Fruit fly (Drosophila melanogaster) whole organism, prepupa: Measurements from ENCODE around the gene CG12012.
A peak's percentile ranks its signal among the peaks of the same experiment; 100 is the strongest.

Experiments
- Blimp-1 ChIP-seq: fragments of 200-800 bp; sonication (Bioruptor generic); optimal IDR thresholded peaks from 3 replicates; lab custom pipeline; 2017; ENCODE audit warnings: missing biosample characterization, missing genetic modification characterization, mild to moderate bottlenecking, moderate library complexity, missing genetic modification reagents
- CG10631 ChIP-seq: fragments of 200-800 bp; sonication (Bioruptor generic); optimal IDR thresholded peaks from 2 replicates; lab custom pipeline; 2016; ENCODE audit warnings: missing biosample characterization, missing genetic modification characterization
- CG10669 ChIP-seq: fragments of 200-800 bp; sonication (Bioruptor generic); optimal IDR thresholded peaks from 3 replicates; lab custom pipeline; 2018; ENCODE audit warnings: missing biosample characterization, mild to moderate bottlenecking, missing genetic modification characterization, moderate library complexity
- CG11294 ChIP-seq: fragments of 200-800 bp; sonication (Bioruptor generic); IDR thresholded peaks from 2 replicates; pipeline ENCODE4 v1.3.6; 2022; ENCODE audit warnings: missing biosample characterization, missing genetic modification characterization
- CG11762 ChIP-seq: fragments of 200-800 bp; sonication (Bioruptor generic); optimal IDR thresholded peaks from 3 replicates; lab custom pipeline; 2016; ENCODE audit warnings: missing biosample characterization, missing genetic modification characterization; ENCODE audit not compliant: insufficient read depth
- CG11902 ChIP-seq: fragments of 200-800 bp; sonication (Bioruptor generic); optimal IDR thresholded peaks from 3 replicates; lab custom pipeline; 2016; ENCODE audit warnings: missing biosample characterization, missing genetic modification characterization
- CG15336 ChIP-seq: fragments of 200-800 bp; sonication (Bioruptor generic); IDR thresholded peaks from 2 replicates; pipeline ENCODE4 v1.3.6; 2022; ENCODE audit warnings: missing biosample characterization, missing genetic modification characterization
- CG1621 ChIP-seq: fragments of 200-800 bp; sonication (Bioruptor generic); optimal IDR thresholded peaks from 3 replicates; lab custom pipeline; 2018; ENCODE audit warnings: missing biosample characterization, mild to moderate bottlenecking, missing genetic modification characterization
- CG16779 ChIP-seq: fragments of 200-800 bp; sonication (Bioruptor generic); optimal IDR thresholded peaks from 3 replicates; lab custom pipeline; 2017; ENCODE audit warnings: missing biosample characterization, mild to moderate bottlenecking, missing genetic modification characterization
- CG3032 ChIP-seq: fragments of 200-800 bp; optimal IDR thresholded peaks from 2 replicates; lab custom pipeline; 2019; ENCODE audit warnings: missing biosample characterization, mild to moderate bottlenecking, missing genetic modification characterization, moderate library complexity
- CG31627 ChIP-seq: fragments of 200-800 bp; sonication (Bioruptor generic); optimal IDR thresholded peaks from 3 replicates; lab custom pipeline; 2016; ENCODE audit warnings: missing biosample characterization, missing genetic modification characterization
- CG32006 ChIP-seq: fragments of 200-800 bp; sonication (Bioruptor generic); optimal IDR thresholded peaks from 3 replicates; lab custom pipeline; 2017; ENCODE audit warnings: missing biosample characterization, mild to moderate bottlenecking, missing genetic modification characterization
- CG3919 ChIP-seq: fragments of 200-800 bp; sonication (Bioruptor generic); optimal IDR thresholded peaks from 3 replicates; lab custom pipeline; 2016; ENCODE audit warnings: missing biosample characterization, missing genetic modification characterization
- CG4318 ChIP-seq: fragments of 200-800 bp; sonication (Bioruptor generic); optimal IDR thresholded peaks from 3 replicates; lab custom pipeline; 2017; ENCODE audit warnings: missing biosample characterization, mild to moderate bottlenecking, missing genetic modification characterization
- CG6163 ChIP-seq: fragments of 200-800 bp; sonication (Bioruptor generic); IDR thresholded peaks from 3 replicates; pipeline ENCODE4 v1.3.6; 2022; ENCODE audit warnings: missing biosample characterization, missing genetic modification characterization
- CG6276 ChIP-seq: fragments of 200-800 bp; sonication (Bioruptor generic); optimal IDR thresholded peaks from 2 replicates; lab custom pipeline; 2017; ENCODE audit warnings: missing biosample characterization, mild to moderate bottlenecking, missing genetic modification characterization
- CG6808 ChIP-seq: fragments of 200-800 bp; sonication (Bioruptor generic); optimal IDR thresholded peaks from 3 replicates; lab custom pipeline; 2017; ENCODE audit warnings: missing biosample characterization, missing genetic modification characterization, mild to moderate bottlenecking, moderate library complexity, missing genetic modification reagents
- CG6854 ChIP-seq: fragments of 200-800 bp; sonication (Bioruptor generic); optimal IDR thresholded peaks from 2 replicates; lab custom pipeline; 2017; ENCODE audit warnings: missing biosample characterization, mild to moderate bottlenecking, missing genetic modification characterization
- CG7368 ChIP-seq: fragments of 200-800 bp; sonication (Bioruptor generic); optimal IDR thresholded peaks from 3 replicates; lab custom pipeline; 2016; ENCODE audit warnings: missing biosample characterization, missing genetic modification characterization
- CG8119 ChIP-seq: fragments of 200-800 bp; sonication (Bioruptor generic); IDR thresholded peaks from 3 replicates; pipeline ENCODE4 v1.3.6; 2022; ENCODE audit warnings: missing biosample characterization, missing genetic modification characterization
- CG8319 ChIP-seq: fragments of 200-800 bp; sonication (Bioruptor generic); optimal IDR thresholded peaks from 3 replicates; lab custom pipeline; 2016; ENCODE audit warnings: missing biosample characterization, missing genetic modification characterization
- CG9139 ChIP-seq: fragments of 200-800 bp; sonication (Bioruptor generic); optimal IDR thresholded peaks from 3 replicates; lab custom pipeline; 2017; ENCODE audit warnings: missing biosample characterization, mild to moderate bottlenecking, missing genetic modification characterization
- Eip75B ChIP-seq: fragments of 200-800 bp; sonication (Bioruptor generic); optimal IDR thresholded peaks from 3 replicates; lab custom pipeline; 2016; ENCODE audit warnings: missing biosample characterization, missing genetic modification characterization
- Eip78C ChIP-seq: fragments of 200-800 bp; sonication (Bioruptor generic); peaks from one replicate; lab custom pipeline; 2016; ENCODE audit warnings: missing biosample characterization, missing genetic modification characterization
- Ets21C ChIP-seq: fragments of 200-800 bp; sonication (Bioruptor generic); optimal IDR thresholded peaks from 3 replicates; lab custom pipeline; 2016; ENCODE audit warnings: missing biosample characterization, missing genetic modification characterization
- Ets96B ChIP-seq: fragments of 200-800 bp; optimal IDR thresholded peaks from 2 replicates; lab custom pipeline; 2019; ENCODE audit warnings: missing biosample characterization, mild to moderate bottlenecking, missing genetic modification characterization, moderate library complexity
- Gug ChIP-seq: fragments of 200-800 bp; sonication (Bioruptor generic); IDR thresholded peaks from 2 replicates; pipeline ENCODE4 v1.3.6; 2022; ENCODE audit warnings: missing biosample characterization, missing genetic modification characterization
- Hr38 ChIP-seq: sonication (Bioruptor generic); optimal IDR thresholded peaks from 2 replicates; lab custom pipeline; 2016; ENCODE audit warnings: missing biosample characterization, missing genetic modification characterization
- Hr39 ChIP-seq: fragments of 200-800 bp; sonication (Bioruptor generic); optimal IDR thresholded peaks from 2 replicates; lab custom pipeline; 2016; ENCODE audit warnings: missing biosample characterization, missing genetic modification characterization
- Hr4 ChIP-seq: fragments of 200-800 bp; sonication (Bioruptor generic); optimal IDR thresholded peaks from 3 replicates; lab custom pipeline; 2016; ENCODE audit warnings: missing biosample characterization, missing genetic modification characterization
- Lpt ChIP-seq: fragments of 200-800 bp; sonication (Bioruptor generic); optimal IDR thresholded peaks from 3 replicates; lab custom pipeline; 2016; ENCODE audit warnings: missing biosample characterization, missing genetic modification characterization
- Smox ChIP-seq: fragments of 200-800 bp; sonication (Bioruptor generic); optimal IDR thresholded peaks from 3 replicates; lab custom pipeline; 2016; ENCODE audit warnings: missing biosample characterization, missing genetic modification characterization
- achi ChIP-seq: fragments of 200-800 bp; sonication (Bioruptor generic); optimal IDR thresholded peaks from 3 replicates; lab custom pipeline; 2016; ENCODE audit warnings: missing biosample characterization, missing genetic modification characterization
- acj6 ChIP-seq: fragments of 200-800 bp; sonication (Bioruptor generic); optimal IDR thresholded peaks from 3 replicates; lab custom pipeline; 2016; ENCODE audit warnings: missing biosample characterization, missing genetic modification characterization
- cyc ChIP-seq: fragments of 200-800 bp; sonication (Bioruptor generic); optimal IDR thresholded peaks from 3 replicates; lab custom pipeline; 2016; ENCODE audit warnings: missing biosample characterization, missing genetic modification characterization
- dac ChIP-seq: fragments of 200-800 bp; sonication (Bioruptor generic); optimal IDR thresholded peaks from 2 replicates; lab custom pipeline; 2017; ENCODE audit warnings: missing biosample characterization, mild to moderate bottlenecking, missing genetic modification characterization
- dsx ChIP-seq: fragments of 200-800 bp; optimal IDR thresholded peaks from 3 replicates; lab custom pipeline; 2019; ENCODE audit warnings: missing biosample characterization, mild to moderate bottlenecking, missing genetic modification characterization, moderate library complexity; ENCODE audit not compliant: poor library complexity, severe bottlenecking
- eg ChIP-seq: fragments of 200-800 bp; sonication (Bioruptor generic); IDR thresholded peaks from 3 replicates; pipeline ENCODE4 v1.3.6; 2022; ENCODE audit warnings: missing biosample characterization, missing genetic modification characterization
- esn ChIP-seq: fragments of 200-800 bp; sonication (Bioruptor generic); optimal IDR thresholded peaks from 2 replicates; lab custom pipeline; 2016; ENCODE audit warnings: missing biosample characterization, mild to moderate bottlenecking, missing genetic modification characterization, moderate library complexity
- fd59A ChIP-seq: fragments of 200-800 bp; sonication (Bioruptor generic); optimal IDR thresholded peaks from 2 replicates; lab custom pipeline; 2017; ENCODE audit warnings: missing biosample characterization, mild to moderate bottlenecking, missing genetic modification characterization, missing genetic modification reagents
- fd85E ChIP-seq: fragments of 200-800 bp; sonication (Bioruptor generic); optimal IDR thresholded peaks from 3 replicates; lab custom pipeline; 2016; ENCODE audit warnings: missing biosample characterization, missing genetic modification characterization
- fkh ChIP-seq: fragments of 200-800 bp; sonication (Bioruptor generic); optimal IDR thresholded peaks from 3 replicates; lab custom pipeline; 2017; ENCODE audit warnings: missing biosample characterization, mild to moderate bottlenecking, missing genetic modification characterization, moderate library complexity
- net ChIP-seq: fragments of 200-800 bp; sonication (Bioruptor generic); optimal IDR thresholded peaks from 3 replicates; lab custom pipeline; 2016; ENCODE audit warnings: missing biosample characterization, missing genetic modification characterization
- pdm3 ChIP-seq: fragments of 200-800 bp; sonication (Bioruptor generic); optimal IDR thresholded peaks from 3 replicates; lab custom pipeline; 2016; ENCODE audit warnings: missing biosample characterization, missing genetic modification characterization
- salr ChIP-seq, 2 experiments: fragments of 200-800 bp; sonication (Bioruptor generic); optimal IDR thresholded peaks; 3 replicates each; lab custom pipeline; 2016 to 2018; ENCODE audit warnings: missing biosample characterization in 2 of 2, missing genetic modification characterization in 2 of 2, mild to moderate bottlenecking in 1 of 2
- spab ChIP-seq: fragments of 200-800 bp; sonication (Bioruptor generic); optimal IDR thresholded peaks from 2 replicates; lab custom pipeline; 2017; ENCODE audit warnings: missing biosample characterization, mild to moderate bottlenecking, missing genetic modification characterization, missing genetic modification reagents
- ss ChIP-seq, 2 experiments: fragments of 200-800 bp; sonication (Bioruptor generic); optimal IDR thresholded peaks; 2 replicates in 1 of 2; 3 replicates in 1 of 2; lab custom pipeline; 2017 to 2018; ENCODE audit warnings: mild to moderate bottlenecking in 2 of 2, missing biosample characterization in 2 of 2, missing genetic modification characterization in 2 of 2, moderate library complexity in 1 of 2
- svp ChIP-seq: fragments of 200-800 bp; sonication (Bioruptor generic); peaks from one replicate; lab custom pipeline; 2016; ENCODE audit warnings: missing biosample characterization, missing genetic modification characterization
- topi ChIP-seq: fragments of 200-800 bp; sonication (Bioruptor generic); optimal IDR thresholded peaks from 3 replicates; lab custom pipeline; 2016; ENCODE audit warnings: missing biosample characterization, missing genetic modification characterization
- vri ChIP-seq: fragments of 200-800 bp; sonication (Bioruptor generic); optimal IDR thresholded peaks from 3 replicates; lab custom pipeline; 2016; ENCODE audit warnings: missing biosample characterization, mild to moderate bottlenecking, missing genetic modification characterization

The CG12012 gene

DNA sequence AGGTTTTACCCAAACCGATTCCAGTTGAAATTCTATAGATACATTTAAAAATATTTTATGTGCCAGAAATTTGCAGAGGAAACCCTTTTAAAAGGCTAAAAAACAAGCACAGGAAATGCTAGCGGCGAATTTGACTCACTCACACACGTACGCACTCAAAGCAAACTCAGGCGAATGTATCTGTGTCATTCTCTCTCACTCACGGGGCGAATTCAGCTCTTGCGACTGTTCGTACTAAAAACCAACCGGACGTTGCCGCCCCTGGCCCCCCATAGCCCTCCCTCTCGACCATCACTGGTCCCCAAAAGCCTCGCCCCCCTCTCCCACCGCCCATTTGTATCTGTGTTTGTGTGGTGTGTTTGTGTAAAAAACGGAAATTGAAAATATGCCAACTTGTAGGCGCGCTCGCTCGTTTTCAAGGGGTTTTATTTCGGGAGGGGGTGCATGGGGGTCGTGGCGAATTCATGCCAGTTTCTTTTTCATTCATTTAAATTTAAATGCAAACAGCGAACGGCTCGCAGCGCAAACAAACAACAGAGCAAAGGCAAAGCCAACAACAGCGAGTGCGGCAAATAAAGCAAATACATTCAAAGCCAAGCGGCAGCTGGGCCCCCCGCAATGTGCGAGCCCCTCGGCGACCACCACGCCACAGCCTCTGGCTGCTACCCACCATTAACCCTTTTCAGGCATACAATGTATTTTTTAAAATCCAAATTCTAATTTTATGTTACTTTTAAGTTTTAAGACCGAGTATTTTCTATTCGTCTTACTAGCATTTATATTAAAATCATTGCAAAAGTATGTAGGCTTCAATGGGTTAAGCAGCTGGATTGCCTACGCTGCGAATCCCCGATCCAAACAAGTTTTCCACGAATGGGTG, 41.9 kb downstream of the CG12012 start:
- peak; percentile 98 for TF ChIP-seq CG32006
- TF ChIP-seq CG10631 (GFP tag; lab: Kevin White, UChicago) = peak; percentile 93
- peak; percentile 77 for TF ChIP-seq topi
- TF ChIP-seq Smox (GFP tag; lab: Kevin White, UChicago) = peak; percentile 63
- peak; percentile 73 for TF ChIP-seq CG11762
- TF ChIP-seq CG4318 = peak; percentile 97
- TF ChIP-seq Eip78C (GFP tag; lab: Kevin White, UChicago) = peak; percentile 95
- TF ChIP-seq CG10669 = peak; percentile 45
- no peak for TF ChIP-seq CG8319 (GFP tag; lab: Kevin White, UChicago)
- TF ChIP-seq vri (GFP tag; lab: Kevin White, UChicago) = peak; percentile 50
- TF ChIP-seq Hr39 (GFP tag; lab: Kevin White, UChicago) = peak; percentile 73
- peak; percentile 80 for TF ChIP-seq esn (GFP tag; lab: Kevin White, UChicago)
- peak; percentile 97 for TF ChIP-seq fkh (GFP tag; lab: Kevin White, UChicago)
- peak; percentile 83 for TF ChIP-seq CG3919 (GFP tag; lab: Kevin White, UChicago)
- TF ChIP-seq Hr4 (GFP tag; lab: Kevin White, UChicago) = peak; percentile 98
- peak; percentile 99 for TF ChIP-seq eg
- peak; percentile 23 to 53 for TF ChIP-seq ss (GFP tag; optimal IDR thresholded peaks at IDR 0.05; lab: Kevin White, UChicago)
- TF ChIP-seq spab (GFP tag; lab: Kevin White, UChicago) = peak; percentile 52
- TF ChIP-seq Gug (GFP tag; lab: Robert Waterston, UW) = peak; percentile 98
- peak; percentile 71 for TF ChIP-seq Hr38 (GFP tag; lab: Kevin White, UChicago)
- TF ChIP-seq CG31627 (GFP tag; lab: Kevin White, UChicago) = peak; percentile 64
- peak; percentile 38 for TF ChIP-seq CG6808
- peak; percentile 99 for TF ChIP-seq CG8119 (GFP tag; lab: Robert Waterston, UW)
- TF ChIP-seq CG6854 (GFP tag; lab: Kevin White, UChicago) = peak; percentile 88
- peak; percentile 65 for TF ChIP-seq fd59A (GFP tag; lab: Kevin White, UChicago)
- peak; percentile 61 for TF ChIP-seq cyc (GFP tag; lab: Kevin White, UChicago)
- TF ChIP-seq CG15336 (GFP tag; lab: Robert Waterston, UW) = peak; percentile 99
- TF ChIP-seq CG11294 (GFP tag; lab: Robert Waterston, UW) = peak; percentile 95
- TF ChIP-seq Lpt = peak; percentile 86
- no peak for TF ChIP-seq CG11902 (GFP tag; lab: Kevin White, UChicago)
- TF ChIP-seq acj6 (GFP tag; lab: Kevin White, UChicago) = peak; percentile 71
- peak; percentile 91 for TF ChIP-seq achi (GFP tag; lab: Kevin White, UChicago)
- TF ChIP-seq dsx = peak; percentile 85
- peak; percentile 97 for TF ChIP-seq CG6163
- peak; percentile 56 for TF ChIP-seq CG16779
- TF ChIP-seq CG1621 (tag; lab: Kevin White, UChicago) = peak; percentile 60
- TF ChIP-seq Eip75B = peak; percentile 85
- TF ChIP-seq salr (GFP tag; optimal IDR thresholded peaks at IDR 0.05; lab: Kevin White, UChicago) = peak; percentile 63 to 88
- peak; percentile 76 for TF ChIP-seq CG3032 (tag; lab: Kevin White, UChicago)
- TF ChIP-seq svp (GFP tag; lab: Kevin White, UChicago) = peak; percentile 82
- TF ChIP-seq Ets96B (tag; lab: Kevin White, UChicago) = peak; percentile 76
- peak; percentile 15 for TF ChIP-seq Blimp-1 (GFP tag; lab: Kevin White, UChicago)
- no peak for TF ChIP-seq fd85E (GFP tag; lab: Kevin White, UChicago)
- TF ChIP-seq net (GFP tag; lab: Kevin White, UChicago) = peak; percentile 84
- TF ChIP-seq CG7368 (GFP tag; lab: Kevin White, UChicago) = peak; percentile 25
- peak; percentile 94 for TF ChIP-seq dac (GFP tag; lab: Kevin White, UChicago)
- peak; percentile 43 for TF ChIP-seq Ets21C (GFP tag; lab: Kevin White, UChicago)
- peak; percentile 90 for TF ChIP-seq pdm3
- TF ChIP-seq CG6276 (GFP tag; lab: Kevin White, UChicago) = peak; percentile 98
- TF ChIP-seq CG9139 = peak; percentile 70
